Fruit fly (Drosophila melanogaster): ENCODE data around the gene GluRIIB.

The GluRIIB gene

dm6 chr2L:5523848-5524473, 35.2 kb upstream of the GluRIIB start, which contains the start of the genes Vps52 and Elp4 (continued):
- TF ChIP-seq CG18599 (GFP tag; optimal IDR thresholded peaks at IDR 0.05) (no peak), MBD-R2 (GFP tag; IDR thresholded peaks at IDR 0.05) (peak; percentile 67), Dip3 (GFP tag; optimal IDR thresholded peaks at IDR 0.05) (peak; percentile 47), B-H1 (GFP tag; IDR thresholded peaks at IDR 0.05) (0 out of 3 replicates have a peak, but pooled peaks have one; percentile 46), Nf-YB (GFP tag; optimal IDR thresholded peaks at IDR 0.05) (peak; percentile 60), CG9215 (GFP tag; IDR thresholded peaks at IDR 0.05) (peak; percentile 72), sr (GFP tag; IDR thresholded peaks at IDR 0.05) (no peak), CG18011 (GFP tag; optimal IDR thresholded peaks at IDR 0.05) (peak; percentile 40), CG10147 (GFP tag; optimal IDR thresholded peaks at IDR 0.05) (peak; percentile 83), abd-A (tag; optimal IDR thresholded peaks at IDR 0.05) (no peak), pita (GFP tag; optimal IDR thresholded peaks at IDR 0.05) (no peak), CG7839 (tag; optimal IDR thresholded peaks at IDR 0.05) (peak; percentile 84), cas (GFP tag; IDR thresholded peaks at IDR 0.05) (no peak), CG16815 (GFP tag; optimal IDR thresholded peaks at IDR 0.05) (peak; percentile 60), gce (GFP tag; IDR thresholded peaks at IDR 0.05) (no peak), CG3407 (GFP tag; optimal IDR thresholded peaks at IDR 0.05) (no peak), CG8924 (tag; optimal IDR thresholded peaks at IDR 0.05) (peak; percentile 78), Rfx (GFP tag; IDR thresholded peaks at IDR 0.05) (peak; percentile 76; the same call in 1 of the 2 replicates), klu (GFP tag; IDR thresholded peaks at IDR 0.05) (peak; percentile 58; the same call in 1 of the 2 replicates), Sry-δ (GFP tag; optimal IDR thresholded peaks at IDR 0.05) (peak; percentile 76), CG11456 (GFP tag; IDR thresholded peaks at IDR 0.05) (peak; percentile 74; the same call in 2 of the 3 replicates), ATbp (GFP tag; optimal IDR thresholded peaks at IDR 0.05) (no peak), Fer1 (GFP tag; optimal IDR thresholded peaks at IDR 0.05) (peak; percentile 74), bigmax (GFP tag; optimal IDR thresholded peaks at IDR 0.05) (no peak), slou (GFP tag; optimal IDR thresholded peaks at IDR 0.05) (peak; percentile 79), CG2889 (GFP tag; IDR thresholded peaks at IDR 0.05) (peak; percentile 47; the same call in 1 of the 3 replicates), Hsf (GFP tag; optimal IDR thresholded peaks at IDR 0.05) (peak; percentile 73), Bteb2 (GFP tag; optimal IDR thresholded peaks at IDR 0.05) (peak; percentile 68), exex (tag; optimal IDR thresholded peaks at IDR 0.05) (peak; percentile 52), Spps (tag; optimal IDR thresholded peaks at IDR 0.05) (peak; percentile 50), Taf1 (GFP tag; IDR thresholded peaks at IDR 0.05) (peak; percentile 29; the same call in 1 of the 2 replicates), lola (GFP tag; optimal IDR thresholded peaks at IDR 0.05) (peak in 1 of 3 experiments; percentile 81), Hr3 (GFP tag; optimal IDR thresholded peaks at IDR 0.05) (peak; percentile 85), CG8388 (GFP tag; optimal IDR thresholded peaks at IDR 0.05) (peak; percentile 61), Lim3 (GFP tag; IDR thresholded peaks at IDR 0.05) (no peak), gsb-n (tag; optimal IDR thresholded peaks at IDR 0.05) (peak; percentile 66), Oli (tag; optimal IDR thresholded peaks at IDR 0.05) (peak; percentile 70), CG5245 (GFP tag; optimal IDR thresholded peaks at IDR 0.05) (peak; percentile 48), CG9817 (tag; optimal IDR thresholded peaks at IDR 0.05) (peak; percentile 75), h (optimal IDR thresholded peaks at IDR 0.05) (no peak), CG34224 (GFP tag; IDR thresholded peaks at IDR 0.05; ENCODE audit: partially characterized antibody) (peak; percentile 68), CG14050 (GFP tag; IDR thresholded peaks at IDR 0.05) (peak; percentile 27; the same call in 2 of the 3 replicates), gt (GFP tag; IDR thresholded peaks at IDR 0.05) (no peak), CG11504 (tag; optimal IDR thresholded peaks at IDR 0.05) (no peak), CG10979 (tag; optimal IDR thresholded peaks at IDR 0.05) (peak; percentile 65), sens-2 (GFP tag; IDR thresholded peaks at IDR 0.05) (no peak), ap (GFP tag; IDR thresholded peaks at IDR 0.05) (peak; percentile 19; the same call in 1 of the 2 replicates), Doc2 (GFP tag; IDR thresholded peaks at IDR 0.05) (no peak), unpg (GFP tag; optimal IDR thresholded peaks at IDR 0.05) (peak; percentile 75), ase (GFP tag; IDR thresholded peaks at IDR 0.05) (peak; percentile 40; the same call in 1 of the 3 replicates)

Data from whole organism, embryonic.